Fruit fly (Drosophila melanogaster) whole organism, embryonic: ENCODE measurements around the gene CG12115.

Experiments used
- Asciz ChIP-seq: fragments of 200-800 bp; sonication (Bioruptor generic); optimal IDR thresholded peaks from 2 replicates; lab custom pipeline; 2017; ENCODE audit warnings: missing biosample characterization, mild to moderate bottlenecking, missing genetic modification characterization, missing genetic modification reagents
- BEAF-32 ChIP-seq: fragments of 200-800 bp; sonication (Bioruptor generic); optimal IDR thresholded peaks from 3 replicates; lab custom pipeline; 2017; ENCODE audit warnings: missing biosample characterization, missing genetic modification characterization, mild to moderate bottlenecking, moderate library complexity, missing genetic modification reagents
- BtbVII ChIP-seq: fragments of 200-800 bp; sonication (Bioruptor generic); optimal IDR thresholded peaks from 3 replicates; lab custom pipeline; 2017; ENCODE audit warnings: missing biosample characterization, mild to moderate bottlenecking, missing genetic modification characterization
- CG10267 ChIP-seq: fragments of 200-800 bp; sonication (Bioruptor generic); optimal IDR thresholded peaks from 2 replicates; lab custom pipeline; 2018; ENCODE audit warnings: missing biosample characterization, mild to moderate bottlenecking, missing genetic modification characterization, moderate library complexity
- CG14965 ChIP-seq: fragments of 200-800 bp; sonication (Bioruptor generic); optimal IDR thresholded peaks from 2 replicates; lab custom pipeline; 2016; ENCODE audit warnings: missing biosample characterization, missing genetic modification characterization, borderline replicate concordance
- CG1603 ChIP-seq: fragments of 200-800 bp; sonication (Bioruptor generic); optimal IDR thresholded peaks from 2 replicates; lab custom pipeline; 2019; ENCODE audit warnings: missing biosample characterization, mild to moderate bottlenecking, missing genetic modification characterization, moderate library complexity
- CG16815 ChIP-seq: fragments of 200-800 bp; sonication (Bioruptor generic); optimal IDR thresholded peaks from 3 replicates; lab custom pipeline; 2017; ENCODE audit warnings: missing biosample characterization, mild to moderate bottlenecking, missing genetic modification characterization
- CG30020 ChIP-seq: fragments of 200-800 bp; optimal IDR thresholded peaks from 2 replicates; lab custom pipeline; 2019; ENCODE audit warnings: missing biosample characterization, mild to moderate bottlenecking, missing genetic modification characterization, moderate library complexity
- CG34224 ChIP-seq: fragments of 200-800 bp; sonication (Bioruptor generic); IDR thresholded peaks from 3 replicates; pipeline ENCODE4 v1.3.6; 2022; ENCODE audit warnings: missing biosample characterization, missing genetic modification characterization; ENCODE audit not compliant: partially characterized antibody
- CG4328 ChIP-seq: fragments of 200-800 bp; sonication (Bioruptor generic); optimal IDR thresholded peaks from 3 replicates; lab custom pipeline; 2017; ENCODE audit warnings: missing biosample characterization, missing genetic modification reagents, missing genetic modification characterization
- CG4820 ChIP-seq: fragments of 200-800 bp; sonication (Bioruptor generic); optimal IDR thresholded peaks from 3 replicates; lab custom pipeline; 2016; ENCODE audit warnings: missing biosample characterization, missing genetic modification characterization
- CG5180 ChIP-seq: fragments of 200-800 bp; sonication (Bioruptor generic); optimal IDR thresholded peaks from 3 replicates; lab custom pipeline; 2017; ENCODE audit warnings: missing biosample characterization, missing genetic modification characterization, mild to moderate bottlenecking, moderate library complexity, missing genetic modification reagents
- CG6272 ChIP-seq: fragments of 200-800 bp; sonication (Bioruptor generic); IDR thresholded peaks from 2 replicates; pipeline ENCODE4 v1.3.6; 2022; ENCODE audit warnings: missing biosample characterization, missing genetic modification characterization
- CG6765 ChIP-seq: fragments of 200-800 bp; sonication (Bioruptor generic); optimal IDR thresholded peaks from 3 replicates; lab custom pipeline; 2017; ENCODE audit warnings: missing biosample characterization, mild to moderate bottlenecking, missing genetic modification characterization
- CG6791 ChIP-seq: fragments of 200-800 bp; sonication (Bioruptor generic); IDR thresholded peaks from 3 replicates; pipeline ENCODE4 v1.3.6; 2022; ENCODE audit warnings: missing biosample characterization, missing genetic modification characterization; ENCODE audit not compliant: partially characterized antibody
- CG7357 ChIP-seq: fragments of 200-800 bp; sonication (Bioruptor generic); IDR thresholded peaks from 3 replicates; pipeline ENCODE4 v1.3.6; 2022; ENCODE audit warnings: missing biosample characterization, missing genetic modification characterization
- CG9797 ChIP-seq: fragments of 200-800 bp; sonication (Bioruptor generic); optimal IDR thresholded peaks from 3 replicates; lab custom pipeline; 2018; ENCODE audit warnings: missing biosample characterization, mild to moderate bottlenecking, missing genetic modification characterization
- CoRest ChIP-seq: fragments of 200-800 bp; sonication (Bioruptor generic); optimal IDR thresholded peaks from 3 replicates; lab custom pipeline; 2018; ENCODE audit warnings: missing biosample characterization, mild to moderate bottlenecking, missing genetic modification characterization, moderate library complexity
- D19A ChIP-seq: fragments of 200-800 bp; optimal IDR thresholded peaks from 3 replicates; lab custom pipeline; 2019; ENCODE audit warnings: missing biosample characterization, mild to moderate bottlenecking, missing genetic modification characterization, moderate library complexity
- Dll ChIP-seq: fragments of 200-800 bp; sonication (Bioruptor generic); IDR thresholded peaks from 4 replicates; pipeline ENCODE4 v1.3.6; 2022; ENCODE audit warnings: missing biosample characterization, missing genetic modification characterization; ENCODE audit not compliant: partially characterized antibody
- Dref ChIP-seq: fragments of 200-800 bp; sonication (Bioruptor generic); IDR thresholded peaks from 2 replicates; pipeline ENCODE4 v1.3.6; 2022; ENCODE audit warnings: missing biosample characterization, missing genetic modification characterization
- Ets97D ChIP-seq: fragments of 200-800 bp; sonication (Bioruptor generic); optimal IDR thresholded peaks from 3 replicates; lab custom pipeline; 2016; ENCODE audit warnings: missing biosample characterization, missing genetic modification characterization
- HLH54F ChIP-seq: fragments of 200-800 bp; sonication (Bioruptor generic); optimal IDR thresholded peaks from 3 replicates; lab custom pipeline; 2016; ENCODE audit warnings: missing biosample characterization, missing genetic modification characterization
- Hmr ChIP-seq: fragments of 200-800 bp; sonication (Bioruptor generic); optimal IDR thresholded peaks from 3 replicates; lab custom pipeline; 2017; ENCODE audit warnings: mild to moderate bottlenecking, missing biosample characterization, missing genetic modification reagents, missing genetic modification characterization
- PHDP ChIP-seq: fragments of 200-800 bp; sonication (Bioruptor generic); optimal IDR thresholded peaks from 3 replicates; lab custom pipeline; 2018; ENCODE audit warnings: missing biosample characterization, mild to moderate bottlenecking, missing genetic modification characterization, moderate library complexity
- Sry-δ ChIP-seq: fragments of 200-800 bp; sonication (Bioruptor generic); optimal IDR thresholded peaks from 2 replicates; lab custom pipeline; 2016; ENCODE audit warnings: missing biosample characterization, missing genetic modification characterization
- Usf ChIP-seq: fragments of 200-800 bp; sonication (Bioruptor generic); optimal IDR thresholded peaks from 2 replicates; lab custom pipeline; 2017; ENCODE audit warnings: missing genotype, missing biosample characterization, missing genetic modification characterization
- ac ChIP-seq: fragments of 200-800 bp; sonication (Bioruptor generic); optimal IDR thresholded peaks from 3 replicates; lab custom pipeline; 2017; ENCODE audit warnings: missing biosample characterization, mild to moderate bottlenecking, missing genetic modification characterization
- al ChIP-seq: fragments of 200-800 bp; sonication (Bioruptor generic); IDR thresholded peaks from 2 replicates; pipeline ENCODE4 v1.3.6; 2022; ENCODE audit warnings: missing biosample characterization, missing genetic modification characterization
- btn ChIP-seq: fragments of 200-800 bp; sonication (Bioruptor generic); optimal IDR thresholded peaks from 2 replicates; lab custom pipeline; 2016; ENCODE audit warnings: missing biosample characterization, missing genetic modification characterization
- cad ChIP-seq: fragments of >200 bp; optimal IDR thresholded peaks from 2 replicates; lab custom pipeline; 2017; ENCODE audit warnings: missing biosample characterization, missing genetic modification characterization
- dmrt99B ChIP-seq: fragments of 200-800 bp; sonication (Bioruptor generic); optimal IDR thresholded peaks from 2 replicates; lab custom pipeline; 2018; ENCODE audit warnings: missing biosample characterization, mild to moderate bottlenecking, missing genetic modification characterization, moderate library complexity
- eve ChIP-seq, 2 experiments: fragments of >200 bp; optimal IDR thresholded peaks; 2 replicates each; lab custom pipeline; 2017; ENCODE audit warnings: missing biosample characterization in 2 of 2, missing genetic modification characterization in 2 of 2
- gt ChIP-seq: fragments of 200-800 bp; sonication (Bioruptor generic); IDR thresholded peaks from 2 replicates; pipeline ENCODE4 v1.3.6; 2022; ENCODE audit warnings: missing biosample characterization, missing genetic modification characterization
- hbn ChIP-seq: fragments of 200-800 bp; sonication (Bioruptor generic); IDR thresholded peaks from 2 replicates; pipeline ENCODE4 v1.3.6; 2022; ENCODE audit warnings: missing biosample characterization, missing genetic modification characterization; ENCODE audit not compliant: partially characterized antibody
- inv ChIP-seq: fragments of 200-800 bp; sonication (Bioruptor generic); IDR thresholded peaks from 2 replicates; pipeline ENCODE4 v1.3.6; 2022; ENCODE audit warnings: missing biosample characterization, missing genetic modification characterization; ENCODE audit not compliant: partially characterized antibody
- klu ChIP-seq: fragments of 200-800 bp; sonication (Bioruptor generic); IDR thresholded peaks from 2 replicates; pipeline ENCODE4 v1.3.6; 2022; ENCODE audit warnings: missing biosample characterization, missing genetic modification characterization
- nmo ChIP-seq: fragments of 200-800 bp; sonication (Bioruptor generic); optimal IDR thresholded peaks from 2 replicates; lab custom pipeline; 2018; ENCODE audit warnings: missing biosample characterization, mild to moderate bottlenecking, missing genetic modification characterization, moderate library complexity
- otp ChIP-seq: fragments of 200-800 bp; sonication (Bioruptor generic); IDR thresholded peaks from 3 replicates; pipeline ENCODE4, ENCODE4 v1.3.6; 2022; ENCODE audit warnings: missing biosample characterization, missing genetic modification characterization
- pita ChIP-seq: fragments of 200-800 bp; sonication (Bioruptor generic); optimal IDR thresholded peaks from 2 replicates; lab custom pipeline; 2017; ENCODE audit warnings: missing biosample characterization, mild to moderate bottlenecking, missing genetic modification characterization
- shn ChIP-seq: fragments of 200-800 bp; sonication (Bioruptor generic); optimal IDR thresholded peaks from 3 replicates; lab custom pipeline; 2016; ENCODE audit warnings: missing biosample characterization, missing genetic modification characterization
- slbo ChIP-seq: fragments of 200-800 bp; sonication (Bioruptor generic); IDR thresholded peaks from 2 replicates; pipeline ENCODE4 v1.3.6; 2022; ENCODE audit warnings: missing biosample characterization, missing genetic modification characterization
- sqz ChIP-seq: fragments of 200-800 bp; sonication (Bioruptor generic); optimal IDR thresholded peaks from 3 replicates; lab custom pipeline; 2018; ENCODE audit warnings: missing biosample characterization, mild to moderate bottlenecking, missing genetic modification characterization
- trem ChIP-seq: fragments of 200-800 bp; optimal IDR thresholded peaks from 3 replicates; lab custom pipeline; 2019; ENCODE audit warnings: missing biosample characterization, mild to moderate bottlenecking, missing genetic modification characterization, moderate library complexity
- unc-4 ChIP-seq: fragments of 200-800 bp; sonication (Bioruptor generic); IDR thresholded peaks from 2 replicates; pipeline ENCODE4 v1.3.6; 2022; ENCODE audit warnings: missing biosample characterization, missing genetic modification characterization; ENCODE audit not compliant: partially characterized antibody
- zen ChIP-seq: fragments of 200-800 bp; sonication (Bioruptor generic); optimal IDR thresholded peaks from 3 replicates; lab custom pipeline; 2018; ENCODE audit warnings: missing biosample characterization, mild to moderate bottlenecking, missing genetic modification characterization, moderate library complexity

Gene CG12115

dm6 chrX:9142224-9142802, 48.1 kb downstream of the CG12115 start, which contains the start of gene CG7065 (continued):
- TF ChIP-seq CG14965 (GFP tag; lab: Kevin White, UChicago) (no peak), eve (GFP tag; optimal IDR thresholded peaks at IDR 0.05; lab: Kevin White, UChicago) (no peak), unc-4 (peak; percentile 66), gt (GFP tag; lab: Robert Waterston, UW) (no peak), CG7357 (GFP tag; lab: Robert Waterston, UW) (peak; percentile 29; the same call in 1 of the 3 replicates), CG16815 (no peak), CG6765 (GFP tag; lab: Kevin White, UChicago) (no peak), sqz (GFP tag; lab: Kevin White, UChicago) (peak; percentile 69), hbn (GFP tag; lab: Robert Waterston, UW) (peak; percentile 53), shn (no peak), CG30020 (tag; lab: Kevin White, UChicago) (peak; percentile 43), dmrt99B (tag; lab: Kevin White, UChicago) (no peak), CoRest (no peak), pita (GFP tag; lab: Kevin White, UChicago) (no peak), slbo (GFP tag; lab: Robert Waterston, UW) (no peak), Ets97D (GFP tag; lab: Kevin White, UChicago) (peak; percentile 45), CG6272 (GFP tag; lab: Robert Waterston, UW) (no peak), zen (tag; lab: Kevin White, UChicago) (no peak), D19A (tag; lab: Kevin White, UChicago) (no peak), klu (GFP tag; lab: Robert Waterston, UW) (no peak), Dref (GFP tag; lab: Robert Waterston, UW) (peak; percentile 74), Sry-δ (GFP tag; lab: Kevin White, UChicago) (peak; percentile 73), CG34224 (GFP tag; lab: Robert Waterston, UW) (peak; percentile 35; the same call in 2 of the 3 replicates), HLH54F (GFP tag; lab: Kevin White, UChicago) (no peak), al (GFP tag; lab: Robert Waterston, UW) (no peak), otp (GFP tag; lab: Robert Waterston, UW) (no peak), trem (tag; lab: Kevin White, UChicago) (peak; percentile 37), nmo (GFP tag; lab: Kevin White, UChicago) (peak; percentile 9), CG1603 (tag; lab: Kevin White, UChicago) (peak; percentile 33), CG4328 (no peak), PHDP (tag; lab: Kevin White, UChicago) (no peak), inv (peak; percentile 45; the same call in 1 of the 2 replicates), ac (GFP tag; lab: Kevin White, UChicago) (no peak), cad (GFP tag; lab: Kevin White, UChicago) (no peak), Dll (GFP tag; lab: Robert Waterston, UW) (peak; percentile 68), CG6791 (GFP tag; lab: Robert Waterston, UW) (peak; percentile 50; the same call in 2 of the 3 replicates), CG4820 (GFP tag; lab: Kevin White, UChicago) (no peak), Hmr (GFP tag; lab: Kevin White, UChicago) (no peak), CG5180 (GFP tag; lab: Kevin White, UChicago) (no peak), BEAF-32 (peak; percentile 73), Asciz (GFP tag; lab: Kevin White, UChicago) (no peak), btn (GFP tag; lab: Kevin White, UChicago) (no peak), BtbVII (GFP tag; lab: Kevin White, UChicago) (no peak), CG9797 (GFP tag; lab: Kevin White, UChicago) (peak; percentile 70), CG10267 (peak; percentile 10), Usf (no peak)
